Fruit fly (Drosophila melanogaster): ENCODE measurements around the gene rtet.

Gene rtet

DNA sequence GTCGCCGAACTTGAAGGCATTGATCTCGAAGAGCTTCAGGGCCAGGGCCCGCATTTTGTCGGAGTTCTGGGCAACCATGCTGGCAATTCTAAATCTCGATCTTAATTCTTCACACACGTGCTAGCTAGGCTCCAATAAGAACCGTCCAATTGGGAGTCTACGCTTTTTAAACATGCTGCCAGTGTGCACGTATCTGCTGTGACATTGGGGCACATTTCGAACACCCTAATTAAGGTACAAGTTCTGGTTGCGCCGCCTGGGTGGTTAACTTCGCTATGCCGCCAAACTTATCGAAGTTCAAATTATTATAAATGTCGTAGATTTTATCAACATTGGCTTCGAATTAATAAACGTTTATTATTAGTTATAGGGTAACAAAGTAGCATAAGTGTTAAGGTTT lies 35.1 kb upstream of the rtet start, which contains the start of gene r-l (continued):
- 0 out of 3 replicates have a peak, but pooled peaks have one; percentile 23 for TF ChIP-seq Dbx (GFP tag; IDR thresholded peaks at IDR 0.05)
- peak; percentile 93 for TF ChIP-seq Dref (GFP tag; IDR thresholded peaks at IDR 0.05)
- TF ChIP-seq CG1792 (GFP tag; optimal IDR thresholded peaks at IDR 0.05), result no peak
- peak; percentile 48 for TF ChIP-seq trem (tag; optimal IDR thresholded peaks at IDR 0.05)
- peak; percentile 44 for TF ChIP-seq p53 (GFP tag; optimal IDR thresholded peaks at IDR 0.05)
- peak; percentile 84 for TF ChIP-seq MBD-R2 (GFP tag; IDR thresholded peaks at IDR 0.05)
- TF ChIP-seq E2f2 (GFP tag; IDR thresholded peaks at IDR 0.05), result peak; percentile 100
- peak; percentile 64; the same call in 1 of the 2 replicates for TF ChIP-seq CG13287 (GFP tag; IDR thresholded peaks at IDR 0.05; ENCODE audit: partially characterized antibody)
- TF ChIP-seq cwo (GFP tag; optimal IDR thresholded peaks at IDR 0.05), result peak; percentile 40
- peak; percentile 43; the same call in 2 of the 3 replicates for TF ChIP-seq CG6791 (GFP tag; IDR thresholded peaks at IDR 0.05; ENCODE audit: partially characterized antibody)
- peak; percentile 17 for TF ChIP-seq B-H2 (GFP tag; optimal IDR thresholded peaks at IDR 0.05)
- peak; percentile 71 for TF ChIP-seq CG14710 (tag; optimal IDR thresholded peaks at IDR 0.05)
- TF ChIP-seq trh (GFP tag; optimal IDR thresholded peaks at IDR 0.05), result no peak
- peak; percentile 38 for TF ChIP-seq sug (tag; optimal IDR thresholded peaks at IDR 0.05)
- peak; percentile 20 for TF ChIP-seq Nf-YB (GFP tag; optimal IDR thresholded peaks at IDR 0.05)
- peak; percentile 39 for TF ChIP-seq Abd-B (GFP tag; optimal IDR thresholded peaks at IDR 0.05)
- no peak for TF ChIP-seq ap (GFP tag; IDR thresholded peaks at IDR 0.05)
- TF ChIP-seq grn (GFP tag; optimal IDR thresholded peaks at IDR 0.05), result peak; percentile 43
- no peak for TF ChIP-seq tup (GFP tag; optimal IDR thresholded peaks at IDR 0.05)
- TF ChIP-seq Hmr (GFP tag; optimal IDR thresholded peaks at IDR 0.05), result peak; percentile 46
- peak; percentile 6 for TF ChIP-seq ewg (GFP tag; optimal IDR thresholded peaks at IDR 0.05)
- 0 out of 3 replicates have a peak, but pooled peaks have one; percentile 12 for TF ChIP-seq Opbp (GFP tag; IDR thresholded peaks at IDR 0.05; ENCODE audit: partially characterized antibody)
- peak; percentile 98 for TF ChIP-seq pzg (GFP tag; optimal IDR thresholded peaks at IDR 0.05)
- peak; percentile 49 for TF ChIP-seq Dek (tag; optimal IDR thresholded peaks at IDR 0.05)
- TF ChIP-seq Ets97D (GFP tag; optimal IDR thresholded peaks at IDR 0.05), result peak; percentile 80
- TF ChIP-seq insv (GFP tag; optimal IDR thresholded peaks at IDR 0.05), result peak; percentile 96 to 99
- TF ChIP-seq CG9437 (GFP tag; optimal IDR thresholded peaks at IDR 0.05), result no peak
- peak; percentile 86 for TF ChIP-seq HmgZ (tag; optimal IDR thresholded peaks at IDR 0.05)
- TF ChIP-seq maf-S (GFP tag; optimal IDR thresholded peaks at IDR 0.05), result peak; percentile 18
- peak; percentile 76 for TF ChIP-seq zen (tag; optimal IDR thresholded peaks at IDR 0.05)
- peak; percentile 62 for TF ChIP-seq MESR4 (GFP tag; optimal IDR thresholded peaks at IDR 0.05)
- peak; percentile 55; the same call in 1 of the 2 replicates for TF ChIP-seq amos (GFP tag; IDR thresholded peaks at IDR 0.05; ENCODE audit: partially characterized antibody)
- peak; percentile 88 for TF ChIP-seq Med (GFP tag)
- peak; percentile 18 for TF ChIP-seq NC2β (GFP tag; optimal IDR thresholded peaks at IDR 0.05)
- TF ChIP-seq CG17186 (GFP tag; optimal IDR thresholded peaks at IDR 0.05), result peak; percentile 95
- peak; percentile 73 for TF ChIP-seq CG2116 (GFP tag; optimal IDR thresholded peaks at IDR 0.05)
- no peak for TF ChIP-seq Tbp (GFP tag; optimal IDR thresholded peaks at IDR 0.05)
- peak; percentile 82 for TF ChIP-seq Myb (GFP tag; optimal IDR thresholded peaks at IDR 0.05)
- peak; percentile 59 for TF ChIP-seq CG33213 (GFP tag; optimal IDR thresholded peaks at IDR 0.05)
- no peak for TF ChIP-seq Dip2 (GFP tag; IDR thresholded peaks at IDR 0.05)
- peak; percentile 65 for TF ChIP-seq CG13894 (tag; optimal IDR thresholded peaks at IDR 0.05)
- TF ChIP-seq pita (GFP tag; optimal IDR thresholded peaks at IDR 0.05), result peak; percentile 70
